Fruit fly (Drosophila melanogaster) whole organism, embryonic: Measurements from ENCODE around the gene CG3091.

Experiments
- Blimp-1 ChIP-seq: fragments of 200-800 bp; sonication (Bioruptor generic); optimal IDR thresholded peaks from 3 replicates; lab custom pipeline; 2018; ENCODE audit warnings: missing biosample characterization, missing genetic modification characterization, mild to moderate bottlenecking, moderate library complexity, missing genetic modification reagents
- CG10147 ChIP-seq: fragments of 200-800 bp; sonication (Bioruptor generic); optimal IDR thresholded peaks from 2 replicates; lab custom pipeline; 2019; ENCODE audit warnings: missing biosample characterization, mild to moderate bottlenecking, missing genetic modification characterization, moderate library complexity
- CG10274 ChIP-seq: fragments of 200-800 bp; sonication (Bioruptor generic); optimal IDR thresholded peaks from 3 replicates; lab custom pipeline; 2017; ENCODE audit warnings: missing biosample characterization, mild to moderate bottlenecking, missing genetic modification characterization
- CG11723 ChIP-seq: fragments of 200-800 bp; sonication (Bioruptor generic); optimal IDR thresholded peaks from 2 replicates; lab custom pipeline; 2017; ENCODE audit warnings: missing biosample characterization, mild to moderate bottlenecking, missing genetic modification characterization
- CG14710 ChIP-seq: fragments of 200-800 bp; sonication (Bioruptor generic); optimal IDR thresholded peaks from 3 replicates; lab custom pipeline; 2019; ENCODE audit warnings: missing biosample characterization, mild to moderate bottlenecking, missing genetic modification characterization, moderate library complexity
- CG14860 ChIP-seq: fragments of 200-800 bp; sonication (Bioruptor generic); IDR thresholded peaks from 3 replicates; pipeline ENCODE4 v1.3.6; 2022; ENCODE audit warnings: missing biosample characterization, missing genetic modification characterization; ENCODE audit not compliant: partially characterized antibody
- CG17802 ChIP-seq: fragments of 200-800 bp; sonication (Bioruptor generic); optimal IDR thresholded peaks from 2 replicates; lab custom pipeline; 2018; ENCODE audit warnings: missing biosample characterization, mild to moderate bottlenecking, missing genetic modification characterization, moderate library complexity
- CG2120 ChIP-seq: fragments of 200-800 bp; sonication (Bioruptor generic); optimal IDR thresholded peaks from 3 replicates; lab custom pipeline; 2016; ENCODE audit warnings: missing biosample characterization, missing genetic modification characterization
- CG3281 ChIP-seq: fragments of 200-800 bp; sonication (Bioruptor generic); optimal IDR thresholded peaks from 3 replicates; lab custom pipeline; 2017; ENCODE audit warnings: missing biosample characterization, mild to moderate bottlenecking, missing genetic modification characterization
- CG3407 ChIP-seq: fragments of 200-800 bp; sonication (Bioruptor generic); optimal IDR thresholded peaks from 2 replicates; lab custom pipeline; 2018; ENCODE audit warnings: missing biosample characterization, mild to moderate bottlenecking, missing genetic modification characterization
- CG4617 ChIP-seq: fragments of 200-800 bp; sonication (Bioruptor generic); optimal IDR thresholded peaks from 3 replicates; lab custom pipeline; 2016; ENCODE audit warnings: missing biosample characterization, missing genetic modification characterization, borderline replicate concordance
- CG6683 ChIP-seq: fragments of 200-800 bp; sonication (Bioruptor generic); optimal IDR thresholded peaks from 2 replicates; lab custom pipeline; 2017; ENCODE audit warnings: missing biosample characterization, mild to moderate bottlenecking, missing genetic modification characterization, missing genetic modification reagents
- CG7357 ChIP-seq: fragments of 200-800 bp; sonication (Bioruptor generic); IDR thresholded peaks from 3 replicates; pipeline ENCODE4 v1.3.6; 2022; ENCODE audit warnings: missing biosample characterization, missing genetic modification characterization
- CG8388 ChIP-seq: fragments of 200-800 bp; sonication (Bioruptor generic); optimal IDR thresholded peaks from 2 replicates; lab custom pipeline; 2019; ENCODE audit warnings: missing biosample characterization, mild to moderate bottlenecking, missing genetic modification characterization, moderate library complexity
- CG9215 ChIP-seq: fragments of 200-800 bp; sonication (Bioruptor generic); IDR thresholded peaks from 2 replicates; pipeline ENCODE4 v1.3.6; 2022; ENCODE audit warnings: missing biosample characterization, missing genetic modification characterization
- CG9817 ChIP-seq: fragments of 200-800 bp; sonication (Bioruptor generic); optimal IDR thresholded peaks from 2 replicates; lab custom pipeline; 2018; ENCODE audit warnings: missing biosample characterization, mild to moderate bottlenecking, missing genetic modification characterization, moderate library complexity
- CkIIα-i1 ChIP-seq: fragments of 200-800 bp; sonication (Bioruptor generic); IDR thresholded peaks from 2 replicates; pipeline ENCODE4 v1.3.6; 2022; ENCODE audit warnings: missing biosample characterization, missing genetic modification characterization
- D19A ChIP-seq: fragments of 200-800 bp; optimal IDR thresholded peaks from 3 replicates; lab custom pipeline; 2019; ENCODE audit warnings: missing biosample characterization, mild to moderate bottlenecking, missing genetic modification characterization, moderate library complexity
- D19B ChIP-seq: fragments of 200-800 bp; sonication (Bioruptor generic); optimal IDR thresholded peaks from 2 replicates; lab custom pipeline; 2017; ENCODE audit warnings: missing biosample characterization, mild to moderate bottlenecking, missing genetic modification characterization
- Deaf1 ChIP-seq: fragments of 200-800 bp; optimal IDR thresholded peaks from 3 replicates; lab custom pipeline; 2019; ENCODE audit warnings: missing biosample characterization, mild to moderate bottlenecking, missing genetic modification characterization, moderate library complexity
- HmgZ ChIP-seq: fragments of 200-800 bp; sonication (Bioruptor generic); optimal IDR thresholded peaks from 2 replicates; lab custom pipeline; 2018; ENCODE audit warnings: missing biosample characterization, mild to moderate bottlenecking, missing genetic modification characterization
- Hr51 ChIP-seq, 2 experiments: fragments of 200-800 bp; sonication (Bioruptor generic); optimal IDR thresholded peaks; 2 replicates in 1 of 2; 3 replicates in 1 of 2; lab custom pipeline; 2016 to 2018; ENCODE audit warnings: missing biosample characterization in 2 of 2, missing genetic modification characterization in 2 of 2, mild to moderate bottlenecking in 1 of 2, moderate library complexity in 1 of 2
- Hr78 ChIP-seq, 2 experiments: fragments of 200-800 bp in 1 of 2; fragments of >200 bp in 1 of 2; sonication (Bioruptor generic) in 1 of 2; optimal IDR thresholded peaks; 2 replicates each; lab custom pipeline; 2017 to 2019; ENCODE audit warnings: missing biosample characterization in 2 of 2, missing genetic modification characterization in 2 of 2, mild to moderate bottlenecking in 1 of 2, moderate library complexity in 1 of 2
- MESR4 ChIP-seq: fragments of 200-800 bp; sonication (Bioruptor generic); optimal IDR thresholded peaks from 2 replicates; lab custom pipeline; 2018; ENCODE audit warnings: missing biosample characterization, mild to moderate bottlenecking, missing genetic modification characterization, moderate library complexity
- Mad ChIP-seq: fragments of 200-800 bp; sonication (Bioruptor generic); optimal IDR thresholded peaks from 2 replicates; lab custom pipeline; 2016; ENCODE audit warnings: missing biosample characterization, missing genetic modification characterization
- Med ChIP-seq: fragments of 200-800 bp; sonication (Bioruptor generic); peaks from one replicate; lab custom pipeline; 2016; ENCODE audit warnings: missing biosample characterization, missing genetic modification characterization, mild to moderate bottlenecking, inconsistent platforms, moderate library complexity
- Neu2 ChIP-seq: fragments of 200-800 bp; sonication (Bioruptor generic); optimal IDR thresholded peaks from 3 replicates; lab custom pipeline; 2016; ENCODE audit warnings: missing biosample characterization, missing genetic modification characterization, borderline replicate concordance
- Nf-YB ChIP-seq: fragments of 200-800 bp; sonication (Bioruptor generic); optimal IDR thresholded peaks from 3 replicates; lab custom pipeline; 2019; ENCODE audit warnings: missing biosample characterization, mild to moderate bottlenecking, missing genetic modification characterization, moderate library complexity
- NfI ChIP-seq: fragments of 200-800 bp; sonication (Bioruptor generic); optimal IDR thresholded peaks from 3 replicates; lab custom pipeline; 2018; ENCODE audit warnings: missing biosample characterization, mild to moderate bottlenecking, missing genetic modification characterization, moderate library complexity
- Oaz ChIP-seq: fragments of 200-800 bp; sonication (Bioruptor generic); IDR thresholded peaks from 2 replicates; pipeline ENCODE4 v1.3.6; 2022; ENCODE audit warnings: missing biosample characterization, missing genetic modification characterization
- Optix ChIP-seq: fragments of 200-800 bp; sonication (Bioruptor generic); IDR thresholded peaks from 3 replicates; pipeline ENCODE4 v1.3.6; 2022; ENCODE audit warnings: missing biosample characterization, missing genetic modification characterization
- Poxn ChIP-seq: fragments of 200-800 bp; sonication (Bioruptor generic); IDR thresholded peaks from 2 replicates; pipeline ENCODE4 v1.3.6; 2022; ENCODE audit warnings: missing biosample characterization, missing genetic modification characterization
- Stat92E ChIP-seq, 3 experiments: fragments of >200 bp in 2 of 3; fragments of 200-800 bp in 1 of 3; sonication (Bioruptor generic) in 1 of 3; optimal IDR thresholded peaks; 2 replicates each; lab custom pipeline; 2017 to 2019; ENCODE audit warnings: missing biosample characterization in 3 of 3, missing genetic modification characterization in 3 of 3, mild to moderate bottlenecking in 1 of 3, moderate library complexity in 1 of 3
- TFAM ChIP-seq: fragments of 200-800 bp; sonication (Bioruptor generic); optimal IDR thresholded peaks from 2 replicates; lab custom pipeline; 2017; ENCODE audit warnings: missing biosample characterization, missing genetic modification characterization, inconsistent platforms
- az2 ChIP-seq: fragments of 200-800 bp; sonication (Bioruptor generic); optimal IDR thresholded peaks from 3 replicates; lab custom pipeline; 2016; ENCODE audit warnings: missing biosample characterization, missing genetic modification characterization
- dm ChIP-seq: fragments of 200-800 bp; sonication (Bioruptor generic); optimal IDR thresholded peaks from 3 replicates; lab custom pipeline; 2016; ENCODE audit warnings: missing biosample characterization, missing genetic modification characterization
- dmrt99B ChIP-seq: fragments of 200-800 bp; sonication (Bioruptor generic); optimal IDR thresholded peaks from 2 replicates; lab custom pipeline; 2018; ENCODE audit warnings: missing biosample characterization, mild to moderate bottlenecking, missing genetic modification characterization, moderate library complexity
- esg ChIP-seq: fragments of 200-800 bp; sonication (Bioruptor generic); conservative IDR thresholded peaks from 2 replicates; pipeline ENCODE4 v1.3.6; 2022; ENCODE audit warnings: missing biosample characterization, missing genetic modification characterization
- gcm ChIP-seq: fragments of 200-800 bp; sonication (Bioruptor generic); optimal IDR thresholded peaks from 2 replicates; lab custom pipeline; 2019; ENCODE audit warnings: missing biosample characterization, mild to moderate bottlenecking, missing genetic modification characterization, moderate library complexity
- grn ChIP-seq: fragments of 200-800 bp; sonication (Bioruptor generic); optimal IDR thresholded peaks from 3 replicates; lab custom pipeline; 2017; ENCODE audit warnings: missing biosample characterization, missing genetic modification characterization
- insv ChIP-seq, 2 experiments: fragments of 200-800 bp; sonication (Bioruptor generic); optimal IDR thresholded peaks; 3 replicates each; lab custom pipeline; 2016 to 2018; ENCODE audit warnings: missing biosample characterization in 2 of 2, missing genetic modification characterization in 2 of 2
- klu ChIP-seq: fragments of 200-800 bp; sonication (Bioruptor generic); IDR thresholded peaks from 2 replicates; pipeline ENCODE4 v1.3.6; 2022; ENCODE audit warnings: missing biosample characterization, missing genetic modification characterization
- pros ChIP-seq: fragments of 200-800 bp; sonication (Bioruptor generic); optimal IDR thresholded peaks from 3 replicates; lab custom pipeline; 2019; ENCODE audit warnings: missing biosample characterization, mild to moderate bottlenecking, missing genetic modification characterization, moderate library complexity
- row ChIP-seq: fragments of 200-800 bp; sonication (Bioruptor generic); IDR thresholded peaks from 3 replicates; pipeline ENCODE4 v1.3.6; 2022; ENCODE audit warnings: missing biosample characterization, missing genetic modification characterization
- sc ChIP-seq, 3 experiments: fragments of >200 bp in 2 of 3; fragments of 200-800 bp in 1 of 3; sonication (Bioruptor generic) in 1 of 3; optimal IDR thresholded peaks; 2 replicates in 2 of 3; 3 replicates in 1 of 3; lab custom pipeline; 2017; ENCODE audit warnings: mild to moderate bottlenecking in 1 of 3, missing biosample characterization in 1 of 3, missing genetic modification characterization in 1 of 3, missing genetic modification reagents in 1 of 3
- tio ChIP-seq: fragments of 200-800 bp; sonication (Bioruptor generic); optimal IDR thresholded peaks from 2 replicates; lab custom pipeline; 2017; ENCODE audit warnings: missing biosample characterization, missing genetic modification characterization, inconsistent platforms
- wor ChIP-seq: fragments of 200-800 bp; sonication (Bioruptor generic); IDR thresholded peaks from 2 replicates; pipeline ENCODE4 v1.3.6; 2022; ENCODE audit warnings: missing biosample characterization, missing genetic modification characterization

Gene CG3091

dm6 chrX:2222181-2222790 is 31.7 kb downstream of the CG3091 start, which contains the start of gene Vinc (continued):
- TF ChIP-seq Oaz (GFP tag; lab: Robert Waterston, UW) (peak; percentile 51; the same call in 1 of the 2 replicates), CG10147 (GFP tag; lab: Kevin White, UChicago) (peak; percentile 91), Nf-YB (GFP tag; lab: Kevin White, UChicago) (peak; percentile 62), sc (optimal IDR thresholded peaks at IDR 0.05; lab: Kevin White, UChicago) (no peak), sc (GFP tag; optimal IDR thresholded peaks at IDR 0.05; lab: Kevin White, UChicago) (peak; percentile 59), Poxn (GFP tag; lab: Robert Waterston, UW) (0 out of 2 replicates have a peak, but pooled peaks have one; percentile 30), dmrt99B (tag; lab: Kevin White, UChicago) (peak; percentile 80), MESR4 (GFP tag; lab: Kevin White, UChicago) (no peak), D19A (peak; percentile 85), CG8388 (peak; percentile 49), gcm (GFP tag; lab: Kevin White, UChicago) (peak; percentile 71), Stat92E (GFP tag; optimal IDR thresholded peaks at IDR 0.05; lab: Kevin White, UChicago) (peak in 1 of 3 experiments; percentile 42), pros (GFP tag; lab: Kevin White, UChicago) (peak; percentile 81), CG4617 (peak; percentile 14), CG3407 (peak; percentile 5), D19B (peak; percentile 84), CG14710 (tag; lab: Kevin White, UChicago) (peak; percentile 83), CG2120 (peak; percentile 85), Mad (peak; percentile 34), Optix (GFP tag; lab: Robert Waterston, UW) (peak; percentile 52; the same call in 1 of the 3 replicates), az2 (peak; percentile 62), Hr78 (GFP tag; optimal IDR thresholded peaks at IDR 0.05; lab: Kevin White, UChicago) (no peak), Neu2 (GFP tag; lab: Kevin White, UChicago) (peak; percentile 58), CG3281 (GFP tag; lab: Kevin White, UChicago) (peak; percentile 95), CkIIα-i1 (GFP tag; lab: Robert Waterston, UW) (0 out of 2 replicates have a peak, but pooled peaks have one; percentile 46), HmgZ (tag; lab: Kevin White, UChicago) (peak; percentile 88), grn (GFP tag; lab: Kevin White, UChicago) (no peak), tio (no peak), CG9817 (tag; lab: Kevin White, UChicago) (peak; percentile 78), CG6683 (GFP tag; lab: Kevin White, UChicago) (peak; percentile 88), Hr51 (GFP tag; optimal IDR thresholded peaks at IDR 0.05; lab: Kevin White, UChicago) (peak in 1 of 2 experiments; percentile 38), CG14860 (GFP tag; lab: Robert Waterston, UW) (0 out of 3 replicates have a peak, but pooled peaks have one; percentile 47), CG9215 (GFP tag; lab: Robert Waterston, UW) (peak; percentile 89), row (GFP tag; lab: Robert Waterston, UW) (peak; percentile 98), Deaf1 (tag; lab: Kevin White, UChicago) (peak; percentile 79), TFAM (peak; percentile 8), CG10274 (GFP tag; lab: Kevin White, UChicago) (peak; percentile 82), NfI (GFP tag; lab: Kevin White, UChicago) (peak; percentile 83), Med (GFP tag; lab: Kevin White, UChicago) (peak; percentile 98), CG11723 (peak; percentile 55), wor (GFP tag; lab: Robert Waterston, UW) (peak; percentile 44; the same call in 1 of the 2 replicates), Blimp-1 (GFP tag; lab: Kevin White, UChicago) (peak; percentile 85), esg (GFP tag; lab: Robert Waterston, UW) (peak; percentile 83), CG17802 (tag; lab: Kevin White, UChicago) (peak; percentile 68), CG7357 (GFP tag; lab: Robert Waterston, UW) (peak; percentile 75), dm (GFP tag; lab: Kevin White, UChicago) (peak; percentile 36), klu (GFP tag; lab: Robert Waterston, UW) (peak; percentile 71; the same call in 1 of the 2 replicates), insv (GFP tag; optimal IDR thresholded peaks at IDR 0.05; lab: Kevin White, UChicago) (no peak)
